Worm (Caenorhabditis elegans) whole organism, L3 larva: ENCODE measurements around the gene D2062.4.
"Not testable (repeated sequence)": the region's sequence is repeated elsewhere in the genome, so short reads cannot be mapped to it uniquely, and the experiment has no call there.

Experiments
- egl-27 ChIP-seq: sonication (generic microtip); optimal IDR thresholded peaks from 4 replicates; lab custom pipeline; 2017; ENCODE audit warnings: missing biosample characterization, missing genetic modification reagents, missing genetic modification characterization
- eor-1 ChIP-seq, 2 experiments: fragments of 150-350 bp; optimal IDR thresholded peaks; 2 replicates each; lab custom pipeline; 2014 to 2018; ENCODE audit warnings: missing biosample characterization in 2 of 2, missing genetic modification characterization in 2 of 2
- fos-1 ChIP-seq: fragments of 150-350 bp; optimal IDR thresholded peaks from 2 replicates; lab custom pipeline; 2014; ENCODE audit warnings: missing biosample characterization, missing genetic modification characterization
- jun-1 ChIP-seq: fragments of 150-350 bp; optimal IDR thresholded peaks from 2 replicates; lab custom pipeline; 2014; ENCODE audit warnings: missing biosample characterization, missing genetic modification reagents, missing genetic modification characterization
- lin-15B ChIP-seq: fragments of 150-350 bp; optimal IDR thresholded peaks from 2 replicates; lab custom pipeline; 2014; ENCODE audit warnings: missing biosample characterization, missing genetic modification characterization

DNA sequence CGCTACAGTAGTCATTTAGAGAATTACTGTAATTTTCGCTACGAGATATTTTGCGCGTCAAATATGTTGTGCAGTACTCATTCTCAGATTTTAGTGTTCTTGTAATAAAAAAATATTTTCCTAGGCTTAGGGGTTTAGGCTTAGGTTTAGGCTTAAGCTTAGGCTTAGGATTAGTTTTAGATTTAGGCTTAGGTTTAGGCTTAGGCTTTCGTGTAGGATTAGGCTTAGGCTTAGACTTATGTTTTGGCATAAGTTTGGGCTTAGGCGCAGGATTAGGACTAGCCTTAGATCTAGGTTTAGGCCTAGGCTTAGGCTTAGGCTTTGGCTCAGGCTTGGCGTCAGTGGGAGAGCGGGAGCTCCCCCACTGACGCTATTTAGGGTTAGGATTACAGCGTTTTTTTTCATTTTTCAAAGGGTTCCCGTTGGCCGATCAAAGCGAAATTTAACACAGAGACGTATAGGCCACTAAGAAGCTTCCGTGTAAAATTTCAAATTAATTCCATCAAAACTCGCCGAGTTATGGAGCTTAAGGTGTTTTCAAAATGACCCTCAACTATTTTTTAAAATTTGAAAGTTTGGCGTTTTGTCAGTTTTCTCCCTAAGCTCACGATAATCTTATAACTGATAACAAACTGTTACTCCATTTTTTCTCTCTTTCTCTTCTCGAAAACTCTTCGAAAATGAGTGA is 16.3 kb downstream of the D2062.4 start, which contains the start of gene F22E5.8:
- TF ChIP-seq jun-1 (tag; lab: Kevin White, UChicago); lin-15B (tag; lab: Kevin White, UChicago); eor-1 (tag; optimal IDR thresholded peaks at IDR 0.05; lab: Kevin White, UChicago); fos-1 (tag; lab: Kevin White, UChicago); egl-27 (tag; lab: Kevin White, UChicago): not testable (repeated sequence)
